Fruit fly (Drosophila melanogaster): ENCODE results near the gene CG5011.

Gene CG5011

dm6 chr2L:1172704-1173107 is 27.8 kb upstream of the CG5011 start, which contains the start of the genes Charon and CG4887 (continued):
- TF ChIP-seq CG8944 (GFP tag; optimal IDR thresholded peaks at IDR 0.05) = peak; percentile 85
- peak; percentile 87 for TF ChIP-seq Elba2 (GFP tag; optimal IDR thresholded peaks at IDR 0.05)
- peak; percentile 46; the same call in 1 of the 2 replicates for TF ChIP-seq Gsc (GFP tag; IDR thresholded peaks at IDR 0.05)
- peak; percentile 62 for TF ChIP-seq CG4282 (GFP tag; optimal IDR thresholded peaks at IDR 0.05)
- TF ChIP-seq CG12104 (GFP tag; optimal IDR thresholded peaks at IDR 0.05) = peak; percentile 68
- peak; percentile 68 for TF ChIP-seq Atf-2 (GFP tag; optimal IDR thresholded peaks at IDR 0.05)
- TF ChIP-seq MBD-R2 (GFP tag; IDR thresholded peaks at IDR 0.05) = peak; percentile 89
- no peak for TF ChIP-seq unpg (GFP tag; optimal IDR thresholded peaks at IDR 0.05)
- peak; percentile 94 for TF ChIP-seq CG2120 (GFP tag; optimal IDR thresholded peaks at IDR 0.05)
- TF ChIP-seq CG11504 (tag; optimal IDR thresholded peaks at IDR 0.05) = no peak

- TF ChIP-seq maf-S (GFP tag; optimal IDR thresholded peaks at IDR 0.05) = no peak
- TF ChIP-seq CTCF (GFP tag; optimal IDR thresholded peaks at IDR 0.05) = no peak
- TF ChIP-seq pho (GFP tag; optimal IDR thresholded peaks at IDR 0.05) = peak; percentile 18
- peak; percentile 29 for TF ChIP-seq Sin3A (optimal IDR thresholded peaks at IDR 0.05)
- TF ChIP-seq CG13894 (tag; optimal IDR thresholded peaks at IDR 0.05) = no peak
- no peak for TF ChIP-seq CG13424 (tag; optimal IDR thresholded peaks at IDR 0.05)
- TF ChIP-seq Lhr (GFP tag; optimal IDR thresholded peaks at IDR 0.05) = no peak
- peak; percentile 6 for TF ChIP-seq fu2 (GFP tag; optimal IDR thresholded peaks at IDR 0.05)
- TF ChIP-seq Hr78 (GFP tag; optimal IDR thresholded peaks at IDR 0.05) = no peak
- no peak for TF ChIP-seq CG18764 (GFP tag; optimal IDR thresholded peaks at IDR 0.05)
- TF ChIP-seq CG2889 (GFP tag; IDR thresholded peaks at IDR 0.05) = no peak
- no peak for TF ChIP-seq lmd (GFP tag; IDR thresholded peaks at IDR 0.05)
- TF ChIP-seq Oli (tag; optimal IDR thresholded peaks at IDR 0.05) = no peak
- peak; percentile 57; the same call in 2 of the 3 replicates for TF ChIP-seq CG14860 (GFP tag; IDR thresholded peaks at IDR 0.05; ENCODE audit: partially characterized antibody)
- TF ChIP-seq CG31388 (GFP tag; optimal IDR thresholded peaks at IDR 0.05) = no peak
- no peak for TF ChIP-seq CG2120 (GFP tag; optimal IDR thresholded peaks at IDR 0.05)
- TF ChIP-seq CG11093 (GFP tag; IDR thresholded peaks at IDR 0.05) = no peak
- no peak for TF ChIP-seq peb (GFP tag; IDR thresholded peaks at IDR 0.05)
- TF ChIP-seq Rfx (GFP tag; IDR thresholded peaks at IDR 0.05) = peak; percentile 63
- no peak for TF ChIP-seq Max (GFP tag; optimal IDR thresholded peaks at IDR 0.05)
- peak; percentile 37 for TF ChIP-seq CG3847 (GFP tag; IDR thresholded peaks at IDR 0.05)
- TF ChIP-seq CG7271 (tag; optimal IDR thresholded peaks at IDR 0.05) = no peak
- TF ChIP-seq jumu (GFP tag; optimal IDR thresholded peaks at IDR 0.05) = no peak
- no peak for TF ChIP-seq CG3838 (GFP tag; optimal IDR thresholded peaks at IDR 0.05)
- no peak for TF ChIP-seq crc (GFP tag; optimal IDR thresholded peaks at IDR 0.05)
- no peak for TF ChIP-seq eyg (GFP tag; optimal IDR thresholded peaks at IDR 0.05)
- no peak for TF ChIP-seq CG1792 (GFP tag; optimal IDR thresholded peaks at IDR 0.05)
- TF ChIP-seq ATbp (GFP tag; optimal IDR thresholded peaks at IDR 0.05) = no peak
- TF ChIP-seq CG16815 (GFP tag; optimal IDR thresholded peaks at IDR 0.05) = no peak
- TF ChIP-seq shn (GFP tag; optimal IDR thresholded peaks at IDR 0.05) = peak; percentile 10
- TF ChIP-seq CG15269 (tag; optimal IDR thresholded peaks at IDR 0.05) = no peak
- TF ChIP-seq klu (GFP tag; IDR thresholded peaks at IDR 0.05) = no peak
- no peak for TF ChIP-seq CG4328 (GFP tag; optimal IDR thresholded peaks at IDR 0.05)
- no peak for TF ChIP-seq stc (GFP tag; IDR thresholded peaks at IDR 0.05)
- no peak for TF ChIP-seq H15 (GFP tag; IDR thresholded peaks at IDR 0.05)
- TF ChIP-seq Dfd (GFP tag; optimal IDR thresholded peaks at IDR 0.05) = no peak
- no peak for TF ChIP-seq CG17328 (GFP tag; IDR thresholded peaks at IDR 0.05)
- no peak for TF ChIP-seq gcm2 (GFP tag; optimal IDR thresholded peaks at IDR 0.05)
- TF ChIP-seq Myb (GFP tag; optimal IDR thresholded peaks at IDR 0.05) = peak; percentile 99
- TF ChIP-seq CkIIα-i1 (GFP tag; IDR thresholded peaks at IDR 0.05) = no peak
- TF ChIP-seq CG10366 (GFP tag; IDR thresholded peaks at IDR 0.05) = no peak
- TF ChIP-seq stwl (tag; optimal IDR thresholded peaks at IDR 0.05) = peak; percentile 82
- no peak for TF ChIP-seq CG11695 (GFP tag; IDR thresholded peaks at IDR 0.05)
Measured at dm6 chr2L:1177522-1177921, 22.9 kb upstream of the CG5011 start, which contains the start of gene CG4896. Gene CG4896, plus strand, starts transcription at chr2L:1177690.

All from whole organism, embryonic.